Worm (Caenorhabditis elegans) whole organism, young adult: Measurements from ENCODE around the gene nhr-211.

Experiments
- ceh-79 ChIP-seq: sonication (generic microtip); optimal IDR thresholded peaks from 2 replicates; lab custom pipeline; 2017; ENCODE audit warnings: mild to moderate bottlenecking, missing genetic modification characterization, missing compliant biosample characterization
- madf-10 ChIP-seq: sonication (generic microtip); optimal IDR thresholded peaks from 2 replicates; lab custom pipeline; 2016; ENCODE audit warnings: mild to moderate bottlenecking, missing genetic modification characterization, missing compliant biosample characterization
- rcor-1 ChIP-seq: fragments of 200-800 bp; sonication (Bioruptor generic); IDR thresholded peaks from 2 replicates; pipeline ENCODE4 v1.3.6; 2022; ENCODE audit warnings: missing genetic modification reagents, missing genetic modification characterization, missing compliant biosample characterization

DNA sequence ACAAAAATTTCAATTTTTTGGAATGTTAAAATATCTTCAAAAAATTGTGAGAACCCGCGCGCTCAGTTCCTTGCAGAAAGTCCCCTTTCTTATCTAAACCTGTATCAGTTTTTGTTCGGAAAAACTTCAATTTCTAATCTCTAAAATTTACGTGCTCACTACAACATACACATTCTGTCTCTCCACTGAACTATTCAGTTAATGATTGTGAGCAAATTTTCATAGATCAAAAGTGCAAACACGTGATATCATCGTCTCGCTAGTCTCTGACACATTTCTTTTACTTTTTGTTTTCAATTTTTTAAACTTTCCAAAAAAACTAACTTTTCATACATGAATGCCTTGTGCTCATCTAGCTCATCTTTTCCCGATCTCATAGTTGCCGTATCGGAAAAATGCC lies 27.3 kb upstream of the nhr-211 start, which contains the start of gene nhr-203:
- TF ChIP-seq rcor-1 (GFP tag; lab: Robert Waterston, UW): no peak
- no peak for TF ChIP-seq madf-10
- no peak for TF ChIP-seq ceh-79 (tag; lab: Kevin White, UChicago)
